Fruit fly (Drosophila melanogaster): ENCODE measurements around the gene CG2991.
A peak's percentile ranks its signal among the peaks of the same experiment; 100 is the strongest.

The CG2991 gene

DNA sequence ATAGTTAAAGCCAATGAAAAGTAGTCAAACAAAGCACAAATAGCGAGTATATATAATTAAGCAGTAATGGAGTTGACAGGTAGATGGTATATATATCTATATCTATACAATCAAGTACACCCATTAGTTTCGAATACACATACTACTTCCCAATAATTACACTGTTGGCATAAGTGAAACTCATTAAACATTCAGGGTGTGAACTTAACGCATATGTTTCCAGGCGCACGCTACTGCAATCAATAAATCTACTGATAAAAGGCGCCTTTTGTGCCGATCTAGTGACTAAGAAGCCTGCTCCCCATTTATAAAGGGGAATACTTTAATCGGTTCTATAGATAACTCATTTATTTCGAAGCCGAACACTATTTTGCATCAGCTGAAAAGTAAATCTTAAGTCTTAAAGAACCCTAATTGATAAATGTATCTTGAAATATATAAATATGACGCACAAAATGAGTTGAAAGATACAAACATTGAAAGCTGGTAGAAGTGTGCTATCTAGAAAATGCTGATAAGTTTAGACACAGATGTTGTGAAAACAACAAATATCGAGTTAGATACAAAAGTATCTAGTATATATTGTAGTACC is 26.8 kb downstream of the CG2991 start (continued):
- TF ChIP-seq klu (GFP tag; IDR thresholded peaks at IDR 0.05), result no peak
- no peak for TF ChIP-seq btn (GFP tag; optimal IDR thresholded peaks at IDR 0.05)
- TF ChIP-seq CG7839 (tag; optimal IDR thresholded peaks at IDR 0.05), result no peak
- TF ChIP-seq GATAe (GFP tag; conservative IDR thresholded peaks at IDR 0.05), result no peak
- no peak for TF ChIP-seq gcm2 (GFP tag; optimal IDR thresholded peaks at IDR 0.05)
- TF ChIP-seq CG4730 (GFP tag; IDR thresholded peaks at IDR 0.05), result no peak
- no peak for TF ChIP-seq CG1832 (GFP tag; optimal IDR thresholded peaks at IDR 0.05)
- TF ChIP-seq vfl (GFP tag; optimal IDR thresholded peaks at IDR 0.05), result no peak
- TF ChIP-seq Side (GFP tag; optimal IDR thresholded peaks at IDR 0.05), result no peak

DNA sequence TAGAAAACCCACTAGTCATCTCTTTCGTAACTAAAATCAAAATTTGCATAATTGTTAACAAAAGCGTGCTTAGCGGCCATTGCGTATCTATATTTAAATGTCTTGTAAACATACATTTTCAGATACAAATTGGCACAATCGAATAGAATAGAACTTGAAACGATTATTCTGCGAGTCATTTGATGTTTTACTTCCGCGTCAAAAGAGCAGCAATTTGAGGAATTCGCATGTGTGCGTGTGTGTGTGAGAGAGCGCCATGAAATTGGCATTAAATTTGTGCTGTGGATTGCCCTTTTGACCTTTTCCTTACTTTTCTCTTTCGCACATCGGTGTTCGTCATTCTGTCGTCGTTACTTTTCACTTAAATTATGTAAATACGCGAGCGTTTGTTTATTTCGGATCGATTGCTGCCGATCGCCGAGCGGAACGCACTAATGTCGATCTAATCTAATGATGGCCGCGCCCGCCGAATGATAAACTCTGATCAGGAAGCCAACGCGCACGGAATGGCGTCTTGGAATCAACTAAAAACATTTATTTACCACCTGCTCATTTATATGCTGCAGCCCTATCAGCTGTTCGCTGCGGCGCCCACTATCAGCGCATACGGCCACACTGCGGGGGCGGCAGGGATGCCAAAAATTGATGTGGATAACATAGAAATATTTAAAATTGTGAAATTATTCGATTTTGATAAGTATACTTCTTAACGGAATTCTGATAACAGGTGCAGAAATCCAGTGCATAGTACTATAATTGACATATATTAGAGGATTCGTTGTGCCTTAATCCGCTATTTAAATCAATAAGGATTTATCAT is 27.9 kb downstream of the CG2991 start:
- TF ChIP-seq CG9932 (GFP tag; IDR thresholded peaks at IDR 0.05), result peak; percentile 81
- TF ChIP-seq Usf (GFP tag; optimal IDR thresholded peaks at IDR 0.05), result no peak
- peak; percentile 93 for TF ChIP-seq Jarid2 (GFP tag; optimal IDR thresholded peaks at IDR 0.05)
- TF ChIP-seq fru (optimal IDR thresholded peaks at IDR 0.05), result no peak
- no peak for TF ChIP-seq CG10147 (GFP tag; optimal IDR thresholded peaks at IDR 0.05)
- TF ChIP-seq Elba2 (GFP tag; optimal IDR thresholded peaks at IDR 0.05), result no peak
- TF ChIP-seq stc (GFP tag; IDR thresholded peaks at IDR 0.05), result 0 out of 2 replicates have a peak, but pooled peaks have one; percentile 31
- TF ChIP-seq gcm2 (GFP tag; optimal IDR thresholded peaks at IDR 0.05), result no peak
- TF ChIP-seq sna (GFP tag; IDR thresholded peaks at IDR 0.05; ENCODE audit: partially characterized antibody), result 0 out of 2 replicates have a peak, but pooled peaks have one; percentile 34
- TF ChIP-seq gce (GFP tag; IDR thresholded peaks at IDR 0.05), result 0 out of 3 replicates have a peak, but pooled peaks have one; percentile 18
- TF ChIP-seq CG7745 (tag; optimal IDR thresholded peaks at IDR 0.05), result no peak
- no peak for TF ChIP-seq luna (GFP tag; optimal IDR thresholded peaks at IDR 0.05)
- TF ChIP-seq CG2889 (GFP tag; IDR thresholded peaks at IDR 0.05), result no peak
- peak; percentile 32 for TF ChIP-seq CG30020 (tag; optimal IDR thresholded peaks at IDR 0.05)
- TF ChIP-seq CG17359 (tag; optimal IDR thresholded peaks at IDR 0.05), result peak; percentile 14
- no peak for TF ChIP-seq Sin3A (optimal IDR thresholded peaks at IDR 0.05)
- TF ChIP-seq disco-r (GFP tag; optimal IDR thresholded peaks at IDR 0.05), result no peak
- TF ChIP-seq HLH4C (GFP tag; IDR thresholded peaks at IDR 0.05; ENCODE audit: partially characterized antibody), result peak; percentile 44; the same call in 1 of the 3 replicates
- no peak for TF ChIP-seq tio (GFP tag; optimal IDR thresholded peaks at IDR 0.05)
- TF ChIP-seq MBD-R2 (GFP tag; IDR thresholded peaks at IDR 0.05), result peak; percentile 74
- TF ChIP-seq CG15479 (GFP tag; optimal IDR thresholded peaks at IDR 0.05), result no peak
- peak; percentile 44 for TF ChIP-seq CG8281 (tag; optimal IDR thresholded peaks at IDR 0.05)
- peak; percentile 16 for TF ChIP-seq Sox102F (GFP tag; optimal IDR thresholded peaks at IDR 0.05)
- TF ChIP-seq CG11093 (GFP tag; IDR thresholded peaks at IDR 0.05), result no peak
- TF ChIP-seq CG16813 (GFP tag; IDR thresholded peaks at IDR 0.05; ENCODE audit: partially characterized antibody), result peak; percentile 18; the same call in 2 of the 3 replicates
- no peak for TF ChIP-seq Dfd (GFP tag; optimal IDR thresholded peaks at IDR 0.05)
- TF ChIP-seq Hey (tag; optimal IDR thresholded peaks at IDR 0.05), result peak; percentile 31
- peak; percentile 75 for TF ChIP-seq CG6791 (GFP tag; IDR thresholded peaks at IDR 0.05; ENCODE audit: partially characterized antibody)
- TF ChIP-seq CkIIα-i1 (GFP tag; IDR thresholded peaks at IDR 0.05), result no peak
- TF ChIP-seq Stat92E (GFP tag; optimal IDR thresholded peaks at IDR 0.05), result peak in 1 of 3 experiments; percentile 19
- peak; percentile 19 for TF ChIP-seq CG33557 (GFP tag; optimal IDR thresholded peaks at IDR 0.05)
- TF ChIP-seq CG1529 (GFP tag; optimal IDR thresholded peaks at IDR 0.05), result no peak
- peak; percentile 56 for TF ChIP-seq CG14710 (tag; optimal IDR thresholded peaks at IDR 0.05)
- TF ChIP-seq CG34422 (GFP tag; IDR thresholded peaks at IDR 0.05), result peak; percentile 89; the same call in 2 of the 3 replicates
- peak; percentile 34 for TF ChIP-seq nmo (GFP tag; optimal IDR thresholded peaks at IDR 0.05)
- no peak for TF ChIP-seq Kr (GFP tag; optimal IDR thresholded peaks at IDR 0.05)
- no peak for TF ChIP-seq CG4617 (GFP tag; optimal IDR thresholded peaks at IDR 0.05; ENCODE audit: borderline replicate concordance)
- peak; percentile 42 for TF ChIP-seq Fer3 (tag; optimal IDR thresholded peaks at IDR 0.05)
- peak; percentile 48; the same call in 1 of the 2 replicates for TF ChIP-seq crol (GFP tag; IDR thresholded peaks at IDR 0.05)

Measured in whole organism, embryonic.